Fruit fly (Drosophila melanogaster) S2 (cell line): ENCODE measurements around the gene CG33127.

Experiments
- CG8478 ChIP-seq: fragments of >200 bp; optimal IDR thresholded peaks from 2 replicates; lab custom pipeline; 2018
- CTCF ChIP-seq, 2 experiments: fragments of >200 bp; optimal IDR thresholded peaks; 2 replicates each; lab custom pipeline; 2018

dm6 chr2L:291657-292056, 30.2 kb upstream of the CG33127 start, which contains the start of gene CG3625:
- TF ChIP-seq CG8478, result no peak
- no peak for TF ChIP-seq CTCF (optimal IDR thresholded peaks at IDR 0.05; lab: Kevin White, UChicago)
